Worm (Caenorhabditis elegans) whole organism, L1 larva: Measurements from ENCODE around the gene F56D6.18.

Source experiments
- Y116A8C.19 ChIP-seq: sonication (generic microtip); optimal IDR thresholded peaks from 2 replicates; lab custom pipeline; 2016; ENCODE audit warnings: missing compliant biosample characterization, missing genetic modification characterization, borderline replicate concordance
- aly-2 ChIP-seq: fragments of 150-350 bp; optimal IDR thresholded peaks from 2 replicates; lab custom pipeline; 2014; ENCODE audit warnings: missing biosample characterization, missing genetic modification characterization
- ceh-63 ChIP-seq: fragments of 200-800 bp; sonication (Bioruptor generic); optimal IDR thresholded peaks from 2 replicates; lab custom pipeline; 2018; ENCODE audit warnings: mild to moderate bottlenecking, missing genetic modification characterization, missing compliant biosample characterization
- lin-13 ChIP-seq: fragments of 150-350 bp; optimal IDR thresholded peaks from 2 replicates; lab custom pipeline; 2014; ENCODE audit warnings: missing biosample characterization, missing genetic modification reagents, missing genetic modification characterization
- lin-39 ChIP-seq: fragments of 150-350 bp; optimal IDR thresholded peaks from 2 replicates; lab custom pipeline; 2014; ENCODE audit warnings: missing biosample characterization, missing genetic modification reagents, missing genetic modification characterization
- nhr-77 ChIP-seq: fragments of 150-350 bp; optimal IDR thresholded peaks from 2 replicates; lab custom pipeline; 2014; ENCODE audit warnings: missing biosample characterization, missing genetic modification characterization
- rnt-1 ChIP-seq: sonication (generic microtip); optimal IDR thresholded peaks from 2 replicates; lab custom pipeline; 2016; ENCODE audit warnings: mild to moderate bottlenecking, missing genetic modification characterization, moderate library complexity, missing compliant biosample characterization
- snpc-4 ChIP-seq: fragments of 150-350 bp; optimal IDR thresholded peaks from 2 replicates; lab custom pipeline; 2014; ENCODE audit warnings: missing biosample characterization, missing genetic modification characterization
- snu-23 ChIP-seq: sonication (generic microtip); optimal IDR thresholded peaks from 2 replicates; lab custom pipeline; 2016; ENCODE audit warnings: missing genetic modification characterization, missing compliant biosample characterization
- tlp-1 ChIP-seq: fragments of 150-350 bp; optimal IDR thresholded peaks from 2 replicates; lab custom pipeline; 2014; ENCODE audit warnings: missing biosample characterization, missing genetic modification characterization
- unc-62 ChIP-seq: fragments of 150-350 bp; optimal IDR thresholded peaks from 2 replicates; lab custom pipeline; 2014; ENCODE audit warnings: missing biosample characterization, missing genetic modification reagents, missing genetic modification characterization
- ztf-11 ChIP-seq, 2 experiments: sonication (generic microtip); optimal IDR thresholded peaks; 2 replicates each; lab custom pipeline; 2016 to 2017; ENCODE audit warnings: missing genetic modification characterization in 2 of 2, missing biosample characterization in 1 of 2, missing compliant biosample characterization in 1 of 2
- ztf-4 ChIP-seq: fragments of 150-350 bp; optimal IDR thresholded peaks from 2 replicates; lab custom pipeline; 2014; ENCODE audit warnings: missing biosample characterization, missing genetic modification characterization

ce11 chrIV:3881119-3881518, 30.6 kb downstream of the F56D6.18 start, which contains the start of the genes F37C4.8 and oac-23:
- TF ChIP-seq lin-39 = no peak
- TF ChIP-seq lin-13 = no peak
- no peak for TF ChIP-seq snpc-4 (tag; lab: Kevin White, UChicago)
- no peak for TF ChIP-seq tlp-1 (tag; lab: Kevin White, UChicago)
- TF ChIP-seq ceh-63 (GFP tag; lab: Kevin White, UChicago) = no peak
- no peak for TF ChIP-seq ztf-4
- no peak for TF ChIP-seq rnt-1 (tag; lab: Kevin White, UChicago)
- no peak for TF ChIP-seq unc-62
- TF ChIP-seq Y116A8C.19 (tag; lab: Kevin White, UChicago) = no peak
- no peak for TF ChIP-seq nhr-77 (tag; lab: Kevin White, UChicago)
- no peak for TF ChIP-seq aly-2 (tag; lab: Kevin White, UChicago)
- TF ChIP-seq snu-23 (GFP tag; lab: Kevin White, UChicago) = no peak
- TF ChIP-seq ztf-11 (tag; optimal IDR thresholded peaks at IDR 0.05; lab: Kevin White, UChicago) = no peak
